Worm (Caenorhabditis elegans) whole organism, mixed stage, embryonic: ENCODE measurements around the gene ppt-1.

Source experiments
- M03D4.4 ChIP-seq: sonication (generic microtip); optimal IDR thresholded peaks from 2 replicates; lab custom pipeline; 2017; ENCODE audit warnings: mild to moderate bottlenecking, missing genetic modification characterization, missing compliant biosample characterization
- bed-3 ChIP-seq: fragments of 200-800 bp; sonication (Bioruptor generic); optimal IDR thresholded peaks from 3 replicates; lab custom pipeline; 2018; ENCODE audit warnings: mild to moderate bottlenecking, missing genetic modification characterization, moderate library complexity, missing compliant biosample characterization
- blmp-1 ChIP-seq: fragments of 150-350 bp; optimal IDR thresholded peaks from 2 replicates; lab custom pipeline; 2014; ENCODE audit warnings: missing biosample characterization, missing genetic modification characterization
- ceh-39 ChIP-seq: fragments of 150-350 bp; optimal IDR thresholded peaks from 2 replicates; lab custom pipeline; 2014; ENCODE audit warnings: missing biosample characterization, missing genetic modification characterization
- ceh-43 ChIP-seq: fragments of 200-800 bp; sonication (Bioruptor generic); optimal IDR thresholded peaks from 2 replicates; lab custom pipeline; 2018; ENCODE audit warnings: mild to moderate bottlenecking, missing genetic modification characterization, moderate library complexity, missing compliant biosample characterization
- ceh-83 ChIP-seq: fragments of 200-800 bp; sonication (Bioruptor generic); optimal IDR thresholded peaks from 2 replicates; lab custom pipeline; 2018; ENCODE audit warnings: mild to moderate bottlenecking, missing genetic modification characterization, missing compliant biosample characterization
- ces-1 ChIP-seq: fragments of 150-350 bp; optimal IDR thresholded peaks from 2 replicates; lab custom pipeline; 2014; ENCODE audit warnings: missing biosample characterization, missing genetic modification reagents, missing genetic modification characterization
- drap-1 ChIP-seq: fragments of 200-800 bp; sonication (Bioruptor generic); optimal IDR thresholded peaks from 3 replicates; lab custom pipeline; 2018; ENCODE audit warnings: mild to moderate bottlenecking, missing genetic modification characterization, missing compliant biosample characterization
- elt-1 ChIP-seq: sonication (generic microtip); optimal IDR thresholded peaks from 2 replicates; lab custom pipeline; 2017; ENCODE audit warnings: missing genetic modification characterization, mild to moderate bottlenecking, missing compliant biosample characterization, antibody characterized with exemption, moderate library complexity, borderline replicate concordance; ENCODE audit not compliant: insufficient read depth
- elt-3 ChIP-seq: fragments of 150-350 bp; optimal IDR thresholded peaks from 2 replicates; lab custom pipeline; 2014; ENCODE audit warnings: missing biosample characterization, missing genetic modification characterization
- flh-1 ChIP-seq: fragments of 200-800 bp; sonication (Bioruptor generic); optimal IDR thresholded peaks from 2 replicates; lab custom pipeline; 2018; ENCODE audit warnings: mild to moderate bottlenecking, missing genetic modification characterization, moderate library complexity, missing compliant biosample characterization
- hlh-1 ChIP-seq: fragments of 150-350 bp; optimal IDR thresholded peaks from 2 replicates; lab custom pipeline; 2014; ENCODE audit warnings: missing biosample characterization, missing genetic modification reagents, missing genetic modification characterization
- lin-13 ChIP-seq: fragments of 150-350 bp; optimal IDR thresholded peaks from 2 replicates; lab custom pipeline; 2014; ENCODE audit warnings: missing biosample characterization, missing genetic modification characterization
- lin-32 ChIP-seq: fragments of 200-800 bp; sonication (Bioruptor generic); optimal IDR thresholded peaks from 2 replicates; lab custom pipeline; 2018; ENCODE audit warnings: mild to moderate bottlenecking, missing genetic modification characterization, missing compliant biosample characterization
- lsy-2 ChIP-seq: fragments of 150-350 bp; optimal IDR thresholded peaks from 2 replicates; lab custom pipeline; 2014; ENCODE audit warnings: missing biosample characterization, missing genetic modification characterization
- mab-5 ChIP-seq: fragments of 150-350 bp; optimal IDR thresholded peaks from 2 replicates; lab custom pipeline; 2014; ENCODE audit warnings: missing biosample characterization, missing genetic modification characterization
- mep-1 ChIP-seq: fragments of 150-350 bp; optimal IDR thresholded peaks from 2 replicates; lab custom pipeline; 2017; ENCODE audit warnings: missing biosample characterization, missing genetic modification reagents, missing genetic modification characterization, inconsistent platforms
- mls-2 ChIP-seq: sonication (generic microtip); optimal IDR thresholded peaks from 2 replicates; lab custom pipeline; 2016; ENCODE audit warnings: mild to moderate bottlenecking, missing genetic modification characterization, moderate library complexity, missing compliant biosample characterization
- nhr-12 ChIP-seq: fragments of 150-350 bp; optimal IDR thresholded peaks from 2 replicates; lab custom pipeline; 2014; ENCODE audit warnings: missing biosample characterization, missing genetic modification characterization
- nhr-2 ChIP-seq: fragments of 150-350 bp; optimal IDR thresholded peaks from 2 replicates; lab custom pipeline; 2014; ENCODE audit warnings: missing biosample characterization, missing genetic modification characterization
- nhr-237 ChIP-seq: fragments of 150-350 bp; optimal IDR thresholded peaks from 2 replicates; lab custom pipeline; 2014; ENCODE audit warnings: missing biosample characterization, missing genetic modification characterization
- nhr-28 ChIP-seq: fragments of 150-350 bp; optimal IDR thresholded peaks from 2 replicates; lab custom pipeline; 2014; ENCODE audit warnings: missing biosample characterization, missing genetic modification characterization
- nhr-76 ChIP-seq: sonication (generic microtip); optimal IDR thresholded peaks from 2 replicates; lab custom pipeline; 2017; ENCODE audit warnings: missing biosample characterization, missing genetic modification characterization
- pha-4 ChIP-seq: fragments of 150-350 bp; optimal IDR thresholded peaks from 2 replicates; lab custom pipeline; 2018; ENCODE audit warnings: missing biosample characterization, missing genetic modification reagents, missing genetic modification characterization
- snpc-4 ChIP-seq: fragments of 150-350 bp; optimal IDR thresholded peaks from 2 replicates; lab custom pipeline; 2014; ENCODE audit warnings: missing biosample characterization, missing genetic modification characterization
- sptf-1 ChIP-seq: sonication (generic microtip); optimal IDR thresholded peaks from 2 replicates; lab custom pipeline; 2017; ENCODE audit warnings: mild to moderate bottlenecking, missing genetic modification characterization, moderate library complexity, missing compliant biosample characterization
- unc-120 ChIP-seq: sonication (generic microtip); optimal IDR thresholded peaks from 2 replicates; lab custom pipeline; 2017; ENCODE audit warnings: missing genetic modification characterization, missing compliant biosample characterization; ENCODE audit not compliant: poor library complexity, severe bottlenecking
- unc-39 ChIP-seq: fragments of 150-350 bp; optimal IDR thresholded peaks from 2 replicates; lab custom pipeline; 2014; ENCODE audit warnings: missing biosample characterization, missing genetic modification characterization
- unc-62 ChIP-seq: fragments of 150-350 bp; optimal IDR thresholded peaks from 2 replicates; lab custom pipeline; 2014; ENCODE audit warnings: missing biosample characterization, missing genetic modification reagents, missing genetic modification characterization
- zip-8 ChIP-seq: fragments of 150-350 bp; optimal IDR thresholded peaks from 2 replicates; lab custom pipeline; 2014; ENCODE audit warnings: missing biosample characterization, missing genetic modification characterization
- ztf-11 ChIP-seq: fragments of 150-350 bp; optimal IDR thresholded peaks from 2 replicates; lab custom pipeline; 2014; ENCODE audit warnings: missing biosample characterization, missing genetic modification characterization

The ppt-1 gene

DNA sequence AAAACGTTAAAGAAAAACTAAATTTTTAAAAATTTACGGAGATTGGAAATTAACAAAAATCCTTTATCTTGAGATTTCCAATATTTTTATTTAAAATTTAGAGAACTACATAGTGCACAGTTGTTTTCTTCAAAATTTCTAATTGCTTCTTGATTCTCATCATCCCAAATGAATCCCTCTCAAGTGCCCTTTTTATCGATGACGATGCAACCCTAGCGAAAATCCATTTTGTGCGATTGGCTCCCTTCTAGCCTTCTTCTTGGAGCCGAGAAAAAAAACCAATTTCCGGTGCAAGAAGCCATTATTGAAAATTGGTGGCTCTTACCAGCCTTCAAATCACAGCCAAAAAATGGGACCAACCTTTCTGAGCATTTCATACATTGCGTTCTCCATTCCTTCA is 36.4 kb upstream of the ppt-1 start:
- TF ChIP-seq bed-3 (GFP tag; lab: Kevin White, UChicago) (no peak), nhr-76 (no peak), blmp-1 (tag; lab: Kevin White, UChicago) (no peak), ceh-83 (GFP tag; lab: Kevin White, UChicago) (no peak), zip-8 (tag; lab: Kevin White, UChicago) (no peak), elt-1 (tag; lab: Kevin White, UChicago) (no peak), drap-1 (GFP tag; lab: Kevin White, UChicago) (no peak), unc-120 (tag; lab: Kevin White, UChicago) (no peak), lin-32 (no peak), flh-1 (GFP tag; lab: Kevin White, UChicago) (no peak), hlh-1 (tag; lab: Kevin White, UChicago) (no peak), nhr-237 (tag; lab: Kevin White, UChicago) (no peak), nhr-2 (no peak), ceh-39 (tag; lab: Kevin White, UChicago) (no peak), lsy-2 (tag; lab: Kevin White, UChicago) (no peak)

DNA sequence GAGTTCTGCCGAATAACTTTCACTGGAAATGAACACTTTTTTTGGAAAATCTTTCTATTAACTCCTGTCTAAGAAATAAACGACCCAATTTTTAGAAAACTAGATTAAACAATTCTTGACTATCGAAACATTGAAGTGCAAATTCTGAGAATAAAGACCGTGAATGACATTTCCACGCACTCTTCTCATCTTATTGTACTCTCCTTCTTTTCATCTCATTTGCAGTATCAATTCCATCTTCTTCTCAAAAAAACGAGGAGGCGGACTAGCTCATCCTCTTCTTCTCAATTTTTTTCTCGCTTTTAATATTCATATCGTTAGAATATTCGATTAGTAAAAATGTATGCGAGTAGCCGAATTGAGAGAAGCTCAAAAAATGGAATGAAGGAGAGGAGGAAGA is 35.5 kb upstream of the ppt-1 start:
- TF ChIP-seq ces-1 (GFP tag; lab: Kevin White, UChicago) (peak; percentile 25), hlh-1 (tag; lab: Kevin White, UChicago) (no peak)

ce11 chrV:6659533-6659932 is 33.4 kb upstream of the ppt-1 start:
- TF ChIP-seq drap-1 (GFP tag; lab: Kevin White, UChicago), result no peak
- no peak for TF ChIP-seq unc-120 (tag; lab: Kevin White, UChicago)
- TF ChIP-seq elt-1 (tag; lab: Kevin White, UChicago), result no peak
- TF ChIP-seq lin-13 (tag; lab: Kevin White, UChicago), result no peak

DNA sequence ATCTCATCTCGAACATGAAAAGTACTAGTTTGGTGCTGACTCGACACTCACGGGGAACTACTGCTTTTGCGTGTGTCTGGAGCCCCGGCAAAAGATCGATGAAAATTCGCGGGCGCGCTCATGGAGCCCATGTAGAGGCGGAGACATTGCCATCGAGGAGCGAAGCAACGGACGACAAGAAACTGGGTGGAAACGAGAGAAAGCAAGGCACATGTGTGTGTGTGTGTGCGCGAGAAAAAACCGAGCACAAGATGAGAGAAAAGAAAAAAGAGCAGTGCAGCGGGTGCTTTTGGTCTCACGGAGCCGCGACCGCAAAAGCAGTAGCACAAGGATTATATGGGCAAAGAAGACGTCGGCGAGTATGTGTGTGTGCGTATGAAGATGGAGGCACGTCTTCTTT is 32.6 kb upstream of the ppt-1 start:
- TF ChIP-seq mep-1 (tag; lab: Kevin White, UChicago), result peak; percentile 50
- no peak for TF ChIP-seq ceh-39 (tag; lab: Kevin White, UChicago)
- TF ChIP-seq nhr-237 (tag; lab: Kevin White, UChicago), result no peak
- TF ChIP-seq nhr-12 (tag; lab: Kevin White, UChicago), result no peak
- TF ChIP-seq blmp-1 (tag; lab: Kevin White, UChicago), result no peak
- TF ChIP-seq M03D4.4 (tag; lab: Kevin White, UChicago), result no peak
- peak; percentile 14 for TF ChIP-seq sptf-1 (tag; lab: Kevin White, UChicago)
- no peak for TF ChIP-seq bed-3 (GFP tag; lab: Kevin White, UChicago)
- TF ChIP-seq unc-62, result no peak

DNA sequence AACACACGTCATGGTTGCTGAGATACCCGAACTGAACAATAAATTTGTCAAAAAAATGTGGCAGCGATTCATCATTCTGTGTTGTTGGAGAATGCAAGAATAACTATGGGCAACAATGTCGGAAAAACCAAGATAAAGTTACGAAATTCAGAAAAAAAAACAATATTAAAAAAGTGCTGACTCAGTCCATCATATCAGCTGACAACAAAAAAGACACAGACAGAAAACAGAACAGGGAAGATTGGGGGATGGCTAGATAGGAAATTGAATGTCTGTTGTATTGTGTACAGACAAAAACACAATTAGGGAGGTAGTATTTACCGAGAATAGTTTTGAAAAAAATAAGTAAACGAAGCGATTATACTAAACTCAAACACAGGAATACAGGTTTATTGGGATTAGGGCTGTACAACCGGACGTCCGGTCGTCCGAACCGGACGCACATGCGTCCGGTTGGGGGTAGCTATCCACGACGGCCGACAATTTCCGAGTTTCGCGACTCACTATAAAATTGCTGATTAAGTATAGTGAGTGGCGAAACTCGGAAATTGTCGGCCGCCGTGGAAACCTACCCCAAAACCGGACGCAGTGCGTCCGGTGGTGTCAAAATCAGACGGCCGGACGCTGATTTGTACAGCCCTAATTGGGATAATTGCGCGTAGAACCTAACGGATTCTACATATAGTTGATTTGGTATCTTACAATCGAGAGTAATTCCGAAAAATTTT is 31.6 kb upstream of the ppt-1 start:
- TF ChIP-seq mls-2 (tag; lab: Kevin White, UChicago), result no peak
- no peak for TF ChIP-seq snpc-4 (tag; lab: Kevin White, UChicago)
- no peak for TF ChIP-seq sptf-1 (tag; lab: Kevin White, UChicago)

DNA sequence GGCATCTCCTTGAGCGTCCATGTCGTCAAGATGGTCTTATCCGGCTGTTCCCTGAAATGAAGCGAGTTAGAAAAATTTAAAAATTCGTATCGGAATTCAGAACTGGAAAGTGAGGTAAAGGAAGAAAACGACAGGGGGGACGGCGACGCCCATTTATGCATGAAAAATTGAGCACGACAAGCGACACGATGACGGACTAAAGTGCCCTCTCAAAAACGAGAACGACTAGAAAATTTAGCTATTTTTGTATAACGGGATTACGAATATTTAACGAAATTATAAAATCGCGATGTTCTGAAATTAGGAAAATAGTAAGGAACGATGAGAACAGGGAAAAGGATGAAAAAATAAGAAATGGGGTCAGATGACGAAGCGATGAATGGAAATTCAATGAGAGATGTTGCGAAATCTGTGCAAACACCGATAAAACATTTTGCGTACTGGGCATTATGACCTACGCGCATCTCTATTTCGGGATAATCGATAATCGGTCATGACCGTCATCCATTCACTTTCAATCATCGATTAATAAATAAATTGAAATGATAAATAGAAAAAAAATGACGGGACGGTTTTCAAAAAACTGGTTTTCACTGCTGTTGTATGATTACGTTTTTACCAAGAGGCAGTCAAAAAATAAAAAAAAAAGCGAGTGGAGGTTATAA is 30.4 kb upstream of the ppt-1 start, which contains the start of gene snb-1:
Gene snb-1 (minus strand): TSS at position 51 of the 665 bp plus-strand sequence.
- peak; percentile 25 for TF ChIP-seq ces-1 (GFP tag; lab: Kevin White, UChicago)
- TF ChIP-seq unc-39 (tag; lab: Kevin White, UChicago), result no peak
- no peak for TF ChIP-seq sptf-1 (tag; lab: Kevin White, UChicago)
- no peak for TF ChIP-seq drap-1 (GFP tag; lab: Kevin White, UChicago)
- TF ChIP-seq ceh-43, result no peak
- TF ChIP-seq pha-4 (tag; lab: Kevin White, UChicago), result peak; percentile 34
- no peak for TF ChIP-seq elt-3
- TF ChIP-seq lin-32, result no peak
- no peak for TF ChIP-seq ztf-11
- peak; percentile 53 for TF ChIP-seq nhr-237 (tag; lab: Kevin White, UChicago)
- no peak for TF ChIP-seq unc-62
- TF ChIP-seq nhr-76, result no peak
- TF ChIP-seq blmp-1 (tag; lab: Kevin White, UChicago), result peak; percentile 11
- TF ChIP-seq ceh-39 (tag; lab: Kevin White, UChicago), result peak; percentile 55
- TF ChIP-seq mab-5 (tag; lab: Kevin White, UChicago), result no peak
- peak; percentile 82 for TF ChIP-seq unc-120 (tag; lab: Kevin White, UChicago)
- TF ChIP-seq hlh-1 (tag; lab: Kevin White, UChicago), result no peak
- peak; percentile 7 for TF ChIP-seq mep-1 (tag; lab: Kevin White, UChicago)
- TF ChIP-seq nhr-28, result no peak
- peak; percentile 56 for TF ChIP-seq lsy-2 (tag; lab: Kevin White, UChicago)
